Fruit fly (Drosophila melanogaster): ENCODE results near the gene slgA.

Gene slgA

DNA sequence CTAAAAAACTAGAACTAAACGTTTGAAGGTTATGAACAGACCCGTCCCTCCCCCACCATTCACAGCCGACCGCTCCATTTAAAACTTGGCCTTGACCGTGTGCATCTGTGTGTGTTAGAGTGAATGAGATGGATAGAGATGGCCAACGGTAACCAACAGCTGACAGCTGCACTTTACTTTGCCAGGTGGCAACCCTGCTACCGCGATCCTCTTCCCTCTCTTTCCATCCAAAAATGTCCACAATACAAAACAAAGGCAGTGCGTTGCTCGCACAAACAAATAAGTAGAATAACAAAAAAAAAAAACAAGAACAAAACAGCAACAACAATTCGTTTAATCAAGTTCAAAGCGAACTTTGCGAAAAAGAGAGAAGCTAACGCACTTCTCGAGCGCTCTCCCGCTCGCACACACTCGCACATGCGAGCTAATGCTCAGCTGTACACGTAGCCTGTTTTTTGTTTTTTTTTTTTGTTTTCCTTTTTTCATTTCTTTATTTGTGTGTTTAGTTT is 5.3 kb upstream of the slgA start (continued):
- TF ChIP-seq cyc (GFP tag; optimal IDR thresholded peaks at IDR 0.05) (no peak), CG11902 (GFP tag; optimal IDR thresholded peaks at IDR 0.05) (no peak), CG4318 (GFP tag; optimal IDR thresholded peaks at IDR 0.05) (no peak), CG34406 (GFP tag; optimal IDR thresholded peaks at IDR 0.05) (no peak), CG32006 (GFP tag; optimal IDR thresholded peaks at IDR 0.05) (no peak), eg (GFP tag; IDR thresholded peaks at IDR 0.05) (peak; percentile 65), CG11762 (GFP tag; optimal IDR thresholded peaks at IDR 0.05; ENCODE audit: insufficient read depth) (no peak), salr (GFP tag; optimal IDR thresholded peaks at IDR 0.05) (no peak), CG6276 (GFP tag; optimal IDR thresholded peaks at IDR 0.05) (peak; percentile 58), Eip75B (GFP tag; optimal IDR thresholded peaks at IDR 0.05) (peak; percentile 77), lz (GFP tag; optimal IDR thresholded peaks at IDR 0.05) (no peak), CG3032 (tag; optimal IDR thresholded peaks at IDR 0.05) (no peak), net (GFP tag; optimal IDR thresholded peaks at IDR 0.05) (peak; percentile 17), fd85E (GFP tag; optimal IDR thresholded peaks at IDR 0.05) (no peak), Hr38 (GFP tag; optimal IDR thresholded peaks at IDR 0.05) (no peak), pdm3 (GFP tag; optimal IDR thresholded peaks at IDR 0.05) (no peak), dsx (GFP tag; optimal IDR thresholded peaks at IDR 0.05; ENCODE audit: poor library complexity, severe bottlenecking) (peak; percentile 12)

- peak; percentile 13 for TF ChIP-seq CG10669 (GFP tag; optimal IDR thresholded peaks at IDR 0.05)
- TF ChIP-seq ss (GFP tag; optimal IDR thresholded peaks at IDR 0.05) = peak; percentile 24 to 27
- TF ChIP-seq topi (GFP tag; optimal IDR thresholded peaks at IDR 0.05) = peak; percentile 0
- TF ChIP-seq Sox102F (GFP tag; optimal IDR thresholded peaks at IDR 0.05) = peak; percentile 23
- no peak for TF ChIP-seq salr (GFP tag; optimal IDR thresholded peaks at IDR 0.05)
- peak; percentile 35 for TF ChIP-seq CG6808 (GFP tag; optimal IDR thresholded peaks at IDR 0.05)
- peak; percentile 4 for TF ChIP-seq CG31627 (GFP tag; optimal IDR thresholded peaks at IDR 0.05)
- TF ChIP-seq fkh (GFP tag; optimal IDR thresholded peaks at IDR 0.05) = peak; percentile 71
- TF ChIP-seq Met (GFP tag; optimal IDR thresholded peaks at IDR 0.05) = peak; percentile 25
- TF ChIP-seq CG11902 (GFP tag; optimal IDR thresholded peaks at IDR 0.05) = no peak
- TF ChIP-seq Eip75B (GFP tag; optimal IDR thresholded peaks at IDR 0.05) = peak; percentile 20
- TF ChIP-seq esn (GFP tag; optimal IDR thresholded peaks at IDR 0.05) = peak; percentile 19
- no peak for TF ChIP-seq CG32006 (GFP tag; optimal IDR thresholded peaks at IDR 0.05)
- TF ChIP-seq lz (GFP tag; optimal IDR thresholded peaks at IDR 0.05) = no peak
- TF ChIP-seq Sox14 (GFP tag; optimal IDR thresholded peaks at IDR 0.05) = peak; percentile 42
- TF ChIP-seq CG10631 (GFP tag; optimal IDR thresholded peaks at IDR 0.05) = peak; percentile 29
- no peak for TF ChIP-seq acj6 (GFP tag; optimal IDR thresholded peaks at IDR 0.05)
- TF ChIP-seq vri (GFP tag; optimal IDR thresholded peaks at IDR 0.05) = peak; percentile 24
- peak; percentile 28 for TF ChIP-seq CG16779 (tag; optimal IDR thresholded peaks at IDR 0.05)
- no peak for TF ChIP-seq Hr4 (GFP tag; optimal IDR thresholded peaks at IDR 0.05)
- peak; percentile 58 for TF ChIP-seq Eip78C (GFP tag)
Measured at dm6 chrX:21369149-21369988, 4.4 kb upstream of the slgA start.

dm6 chrX:21375595-21376047 is 1.8 kb downstream of the slgA start:
- TF ChIP-seq CG32006 (GFP tag; optimal IDR thresholded peaks at IDR 0.05) (peak; percentile 78), pdm3 (GFP tag; optimal IDR thresholded peaks at IDR 0.05) (peak; percentile 28), Eip75B (GFP tag; optimal IDR thresholded peaks at IDR 0.05) (no peak), CG6808 (GFP tag; optimal IDR thresholded peaks at IDR 0.05) (peak; percentile 28), CG31627 (GFP tag; optimal IDR thresholded peaks at IDR 0.05) (no peak), acj6 (GFP tag; optimal IDR thresholded peaks at IDR 0.05) (peak; percentile 58), CG15336 (GFP tag; IDR thresholded peaks at IDR 0.05) (peak; percentile 76), Sox102F (GFP tag; optimal IDR thresholded peaks at IDR 0.05) (peak; percentile 37), Gug (GFP tag; IDR thresholded peaks at IDR 0.05) (no peak), fkh (GFP tag; optimal IDR thresholded peaks at IDR 0.05) (no peak), CG9139 (GFP tag; optimal IDR thresholded peaks at IDR 0.05) (no peak), CG6854 (GFP tag; optimal IDR thresholded peaks at IDR 0.05) (peak; percentile 37), CG11294 (GFP tag; IDR thresholded peaks at IDR 0.05) (no peak), Blimp-1 (GFP tag; optimal IDR thresholded peaks at IDR 0.05) (no peak), CG8632 (GFP tag; optimal IDR thresholded peaks at IDR 0.05) (peak; percentile 74), lz (GFP tag; optimal IDR thresholded peaks at IDR 0.05) (peak; percentile 38), dsx (GFP tag; optimal IDR thresholded peaks at IDR 0.05; ENCODE audit: poor library complexity, severe bottlenecking) (peak; percentile 35), Hr39 (GFP tag; optimal IDR thresholded peaks at IDR 0.05) (no peak), CG10669 (GFP tag; optimal IDR thresholded peaks at IDR 0.05) (peak; percentile 50), CG6792 (GFP tag; optimal IDR thresholded peaks at IDR 0.05) (peak; percentile 54), vri (GFP tag; optimal IDR thresholded peaks at IDR 0.05) (peak; percentile 78), Ets21C (GFP tag; optimal IDR thresholded peaks at IDR 0.05) (no peak), Eip93F (GFP tag; optimal IDR thresholded peaks at IDR 0.05) (peak; percentile 1)

Data from whole organism, prepupa.